Worm (Caenorhabditis elegans) whole organism, midembryonic: ENCODE measurements around the gene R160.4.

Experiments used
- T22C8.4 ChIP-seq: fragments of 200-800 bp; sonication (Bioruptor generic); IDR thresholded peaks from 2 replicates; pipeline ENCODE4 v1.3.6; 2022; ENCODE audit warnings: missing genetic modification characterization, missing compliant biosample characterization
- cog-1 ChIP-seq: sonication (generic microtip); optimal IDR thresholded peaks from 2 replicates; lab custom pipeline; 2016; ENCODE audit warnings: missing genetic modification characterization, missing compliant biosample characterization
- flt-1 ChIP-seq: fragments of 200-800 bp; sonication (Bioruptor generic); IDR thresholded peaks from 2 replicates; pipeline ENCODE4 v1.3.6; 2022; ENCODE audit warnings: missing genetic modification characterization, missing compliant biosample characterization
- klf-2 ChIP-seq: fragments of 200-800 bp; sonication (Bioruptor generic); conservative IDR thresholded peaks from 2 replicates; pipeline ENCODE4 v1.3.6; 2022; ENCODE audit warnings: missing genetic modification reagents, missing genetic modification characterization, missing compliant biosample characterization
- med-1 ChIP-seq: sonication (generic microtip); optimal IDR thresholded peaks from 2 replicates; lab custom pipeline; 2017; ENCODE audit warnings: missing genetic modification characterization, mild to moderate bottlenecking, missing compliant biosample characterization, antibody characterized with exemption, missing genetic modification reagents; ENCODE audit not compliant: insufficient read depth
- ref-1 ChIP-seq: fragments of 200-800 bp; sonication (Bioruptor generic); conservative IDR thresholded peaks from 2 replicates; pipeline ENCODE4 v1.3.6; 2022; ENCODE audit warnings: missing genetic modification reagents, missing genetic modification characterization, missing compliant biosample characterization
- tab-1 ChIP-seq: fragments of 200-800 bp; sonication (Bioruptor generic); IDR thresholded peaks from 2 replicates; pipeline ENCODE4 v1.3.6; 2022; ENCODE audit warnings: missing genetic modification characterization, missing compliant biosample characterization
- ztf-23 ChIP-seq: fragments of 200-800 bp; sonication (Bioruptor generic); IDR thresholded peaks from 2 replicates; pipeline ENCODE4 v1.3.6; 2022; ENCODE audit warnings: missing genetic modification reagents, missing genetic modification characterization, missing compliant biosample characterization
- ztf-29 ChIP-seq: fragments of 200-800 bp; sonication (Bioruptor generic); IDR thresholded peaks from 2 replicates; pipeline ENCODE4 v1.3.6; 2022; ENCODE audit warnings: missing genetic modification reagents, missing genetic modification characterization, missing compliant biosample characterization

ce11 chrX:4366231-4366630, 2.5 kb downstream of the R160.4 start, which contains the start of gene R160.3:
- no peak for TF ChIP-seq klf-2 (GFP tag; lab: Robert Waterston, UW)
- no peak for TF ChIP-seq ztf-23 (GFP tag; lab: Robert Waterston, UW)
- TF ChIP-seq tab-1 (GFP tag; lab: Robert Waterston, UW) = no peak
- no peak for TF ChIP-seq med-1
- no peak for TF ChIP-seq T22C8.4
- no peak for TF ChIP-seq ztf-29 (GFP tag; lab: Robert Waterston, UW)
- no peak for TF ChIP-seq flt-1 (GFP tag; lab: Robert Waterston, UW)
- TF ChIP-seq cog-1 = no peak
- TF ChIP-seq ref-1 (GFP tag; lab: Robert Waterston, UW) = no peak
